Worm (Caenorhabditis elegans) whole organism, young adult: ENCODE results near the gene lips-17.

ENCODE experiments used
- D2030.7 ChIP-seq: fragments of 200-800 bp; sonication (Bioruptor generic); IDR thresholded peaks from 2 replicates; pipeline ENCODE4 v1.3.6; 2022; ENCODE audit warnings: missing genetic modification reagents, missing genetic modification characterization, missing compliant biosample characterization
- F23B12.7 ChIP-seq: sonication (generic microtip); optimal IDR thresholded peaks from 2 replicates; lab custom pipeline; 2017; ENCODE audit warnings: missing genetic modification characterization, mild to moderate bottlenecking, missing compliant biosample characterization, antibody characterized with exemption, moderate library complexity; ENCODE audit not compliant: insufficient read depth
- F57C9.4 ChIP-seq: sonication (generic microtip); optimal IDR thresholded peaks from 2 replicates; lab custom pipeline; 2017; ENCODE audit warnings: mild to moderate bottlenecking, missing genetic modification characterization, missing compliant biosample characterization
- Y53F4B.3 ChIP-seq: fragments of 200-800 bp; sonication (Bioruptor generic); IDR thresholded peaks from 2 replicates; pipeline ENCODE4 v1.3.6; 2022; ENCODE audit warnings: missing genetic modification reagents, missing genetic modification characterization, missing compliant biosample characterization
- Y67H2A.10 ChIP-seq: fragments of 200-800 bp; sonication (Bioruptor generic); conservative IDR thresholded peaks from 2 replicates; pipeline ENCODE4 v1.3.6; 2022; ENCODE audit warnings: missing genetic modification reagents, missing genetic modification characterization, missing compliant biosample characterization
- Y95B8A.8 ChIP-seq: fragments of 200-800 bp; sonication (Bioruptor generic); IDR thresholded peaks from 2 replicates; pipeline ENCODE4 v1.3.6; 2022; ENCODE audit warnings: missing genetic modification reagents, missing genetic modification characterization, missing compliant biosample characterization
- ZK185.1 ChIP-seq: sonication (generic microtip); optimal IDR thresholded peaks from 2 replicates; lab custom pipeline; 2016; ENCODE audit warnings: mild to moderate bottlenecking, missing genetic modification characterization, missing compliant biosample characterization; ENCODE audit not compliant: poor library complexity, severe bottlenecking
- akir-1 ChIP-seq: fragments of 200-800 bp; sonication (Bioruptor generic); optimal IDR thresholded peaks from 2 replicates; lab custom pipeline; 2018; ENCODE audit warnings: mild to moderate bottlenecking, missing genetic modification characterization, moderate library complexity, missing compliant biosample characterization
- ama-1 ChIP-seq, 3 experiments: fragments of 150-350 bp in 1 of 3; sonication (generic microtip) in 2 of 3; optimal IDR thresholded peaks; 2 replicates each; lab custom pipeline; 2014 to 2018; ENCODE audit warnings: missing biosample characterization in 2 of 3, missing genetic modification characterization in 2 of 3, missing genetic modification reagents in 2 of 3
- aptf-2 ChIP-seq: fragments of 200-800 bp; sonication (Bioruptor generic); conservative IDR thresholded peaks from 2 replicates; pipeline ENCODE4 v1.3.6; 2022; ENCODE audit warnings: missing genetic modification reagents, missing genetic modification characterization, missing compliant biosample characterization
- atf-7 ChIP-seq: sonication (generic microtip); optimal IDR thresholded peaks from 2 replicates; lab custom pipeline; 2017; ENCODE audit warnings: mild to moderate bottlenecking, missing genetic modification characterization, missing compliant biosample characterization
- attf-6 ChIP-seq: fragments of 200-800 bp; sonication (Bioruptor generic); IDR thresholded peaks from 2 replicates; pipeline ENCODE4 v1.3.6; 2022; ENCODE audit warnings: missing genetic modification reagents, missing genetic modification characterization, missing compliant biosample characterization
- ceh-100 ChIP-seq: fragments of 200-800 bp; sonication (Bioruptor generic); IDR thresholded peaks from 2 replicates; pipeline ENCODE4 v1.3.6; 2022; ENCODE audit warnings: missing genetic modification reagents, missing genetic modification characterization, missing compliant biosample characterization
- ceh-91 ChIP-seq: fragments of 200-800 bp; sonication (Bioruptor generic); IDR thresholded peaks from 2 replicates; pipeline ENCODE4 v1.3.6; 2022; ENCODE audit warnings: missing genetic modification reagents, missing genetic modification characterization, missing compliant biosample characterization
- chd-7 ChIP-seq: sonication (generic microtip); optimal IDR thresholded peaks from 2 replicates; lab custom pipeline; 2016; ENCODE audit warnings: mild to moderate bottlenecking, missing genetic modification characterization, moderate library complexity, missing compliant biosample characterization
- die-1 ChIP-seq: sonication (generic microtip); optimal IDR thresholded peaks from 2 replicates; lab custom pipeline; 2016; ENCODE audit warnings: missing genotype, mild to moderate bottlenecking, missing genetic modification characterization, missing compliant biosample characterization
- dpl-1 ChIP-seq: fragments of 150-350 bp; optimal IDR thresholded peaks from 2 replicates; lab custom pipeline; 2014; ENCODE audit warnings: missing biosample characterization, missing genetic modification reagents, missing genetic modification characterization
- ekl-4 ChIP-seq: fragments of 200-800 bp; sonication (Bioruptor generic); IDR thresholded peaks from 2 replicates; pipeline ENCODE4 v1.3.6; 2022; ENCODE audit warnings: missing genetic modification reagents, missing genetic modification characterization, missing compliant biosample characterization
- hlh-26 ChIP-seq: fragments of 200-800 bp; sonication (Bioruptor generic); conservative IDR thresholded peaks from 2 replicates; pipeline ENCODE4 v1.3.6; 2022; ENCODE audit warnings: missing genetic modification reagents, missing genetic modification characterization, missing compliant biosample characterization
- hmg-20 ChIP-seq: fragments of 200-800 bp; sonication (Bioruptor generic); IDR thresholded peaks from 2 replicates; pipeline ENCODE4 v1.3.6; 2022; ENCODE audit warnings: missing genetic modification reagents, missing genetic modification characterization, missing compliant biosample characterization
- let-526 ChIP-seq: fragments of 200-800 bp; sonication (Bioruptor generic); IDR thresholded peaks from 2 replicates; pipeline ENCODE4 v1.3.6; 2022; ENCODE audit warnings: missing genetic modification reagents, missing genetic modification characterization, missing compliant biosample characterization
- lir-1 ChIP-seq: fragments of 200-800 bp; sonication (Bioruptor generic); conservative IDR thresholded peaks from 2 replicates; pipeline ENCODE4 v1.3.6; 2022; ENCODE audit warnings: missing genetic modification reagents, missing genetic modification characterization, missing compliant biosample characterization
- lsy-27 ChIP-seq: sonication (generic microtip); optimal IDR thresholded peaks from 2 replicates; lab custom pipeline; 2017; ENCODE audit warnings: missing genetic modification characterization, mild to moderate bottlenecking, missing compliant biosample characterization, antibody characterized with exemption, missing genotype, borderline replicate concordance; ENCODE audit not compliant: insufficient read depth
- mel-28 ChIP-seq: sonication (generic microtip); optimal IDR thresholded peaks from 2 replicates; lab custom pipeline; 2016; ENCODE audit warnings: borderline replicate concordance, mild to moderate bottlenecking, missing genetic modification characterization, missing compliant biosample characterization
- nfya-1 ChIP-seq: sonication (generic microtip); optimal IDR thresholded peaks from 2 replicates; lab custom pipeline; 2017; ENCODE audit warnings: antibody characterized with exemption, missing compliant biosample characterization, missing genetic modification characterization, borderline replicate concordance; ENCODE audit not compliant: insufficient read depth
- nfya-2 ChIP-seq: fragments of 200-800 bp; sonication (Bioruptor generic); IDR thresholded peaks from 2 replicates; pipeline ENCODE4 v1.3.6; 2022; ENCODE audit warnings: missing genetic modification reagents, missing genetic modification characterization, missing compliant biosample characterization
- nhr-120 ChIP-seq: fragments of 200-800 bp; sonication (Bioruptor generic); IDR thresholded peaks from 2 replicates; pipeline ENCODE4 v1.3.6; 2022; ENCODE audit warnings: missing genetic modification characterization, missing compliant biosample characterization
- pha-4 ChIP-seq: fragments of 150-350 bp; sonication (generic microtip); optimal IDR thresholded peaks from 2 replicates; lab custom pipeline; 2014; ENCODE audit warnings: missing biosample characterization, missing genetic modification reagents, missing genetic modification characterization
- rec-8 ChIP-seq, 2 experiments: sonication (generic microtip); optimal IDR thresholded peaks; 2 replicates each; lab custom pipeline; 2016; ENCODE audit warnings: mild to moderate bottlenecking in 2 of 2, missing genetic modification characterization in 2 of 2, missing genetic modification reagents in 2 of 2, missing genotype in 2 of 2, missing biosample characterization in 1 of 2, missing compliant biosample characterization in 1 of 2, moderate library complexity in 1 of 2
- rpc-1 ChIP-seq, 2 experiments: fragments of 150-350 bp in 1 of 2; sonication (generic microtip) in 1 of 2; optimal IDR thresholded peaks; 2 replicates each; lab custom pipeline; 2014 to 2018; ENCODE audit warnings: missing biosample characterization in 1 of 2, missing genetic modification characterization in 1 of 2, missing genetic modification reagents in 1 of 2, missing genotype in 1 of 2
- sea-2 ChIP-seq: fragments of 200-800 bp; sonication (Bioruptor generic); IDR thresholded peaks from 2 replicates; pipeline ENCODE4 v1.3.6; 2022; ENCODE audit warnings: missing genetic modification characterization, missing compliant biosample characterization
- snpc-1.1 ChIP-seq: sonication (generic microtip); optimal IDR thresholded peaks from 2 replicates; lab custom pipeline; 2017; ENCODE audit warnings: missing genetic modification characterization, mild to moderate bottlenecking, missing compliant biosample characterization, antibody characterized with exemption, moderate library complexity, missing genotype, missing genetic modification reagents; ENCODE audit not compliant: insufficient read depth
- snpc-1.3 ChIP-seq: sonication (generic microtip); optimal IDR thresholded peaks from 2 replicates; lab custom pipeline; 2017; ENCODE audit warnings: missing genetic modification characterization, mild to moderate bottlenecking, missing compliant biosample characterization, antibody characterized with exemption, moderate library complexity, missing genotype, missing genetic modification reagents; ENCODE audit not compliant: insufficient read depth
- snpc-4 ChIP-seq, 5 experiments: fragments of 150-350 bp in 1 of 5; sonication (generic microtip) in 4 of 5; optimal IDR thresholded peaks; 2 replicates each; lab custom pipeline; 2014 to 2018; ENCODE audit warnings: missing genetic modification characterization in 5 of 5, missing biosample characterization in 3 of 5, antibody characterized with exemption in 2 of 5, mild to moderate bottlenecking in 2 of 5, missing compliant biosample characterization in 2 of 5, missing genotype in 2 of 5, moderate library complexity in 2 of 5, missing genetic modification reagents in 1 of 5
- sptf-2 ChIP-seq: fragments of 200-800 bp; sonication (Bioruptor generic); optimal IDR thresholded peaks from 2 replicates; lab custom pipeline; 2018; ENCODE audit warnings: mild to moderate bottlenecking, missing genetic modification characterization, missing compliant biosample characterization
- zim-3 ChIP-seq: sonication (generic microtip); optimal IDR thresholded peaks from 2 replicates; lab custom pipeline; 2017; ENCODE audit warnings: mild to moderate bottlenecking, missing genetic modification characterization, moderate library complexity, missing compliant biosample characterization
- ztf-22 ChIP-seq: fragments of 200-800 bp; sonication (Bioruptor generic); optimal IDR thresholded peaks from 2 replicates; lab custom pipeline; 2018; ENCODE audit warnings: mild to moderate bottlenecking, missing genetic modification characterization, moderate library complexity, missing compliant biosample characterization
- ztf-28 ChIP-seq: fragments of 200-800 bp; sonication (Bioruptor generic); IDR thresholded peaks from 2 replicates; pipeline ENCODE4 v1.3.6; 2022; ENCODE audit warnings: missing genetic modification reagents, missing genetic modification characterization, missing compliant biosample characterization

Gene lips-17

ce11 chrII:7561494-7561893 lies 46.6 kb upstream of the lips-17 start, which contains the start of the genes ZK1290.11 and ZK1290.1:
TSS of gene ZK1290.11 (minus strand) at chrII:7561594.
TSS of gene ZK1290.1 (plus strand) at chrII:7561764.
- TF ChIP-seq nfya-1 (no peak), ztf-22 (no peak)

- TF ChIP-seq nfya-2 (GFP tag; lab: Robert Waterston, UW) (no peak), Y53F4B.3 (GFP tag; lab: Robert Waterston, UW) (no peak), hlh-26 (GFP tag; lab: Robert Waterston, UW) (no peak), lir-1 (GFP tag; lab: Robert Waterston, UW) (no peak), ekl-4 (GFP tag; lab: Robert Waterston, UW) (no peak), die-1 (tag; lab: Kevin White, UChicago) (no peak), nhr-120 (GFP tag; lab: Robert Waterston, UW) (no peak), lsy-27 (tag; lab: Kevin White, UChicago) (no peak), ceh-91 (GFP tag; lab: Robert Waterston, UW) (no peak), dpl-1 (GFP tag; lab: Kevin White, UChicago) (no peak), pha-4 (tag; lab: Kevin White, UChicago) (no peak), akir-1 (GFP tag; lab: Kevin White, UChicago) (no peak), ztf-28 (GFP tag; lab: Robert Waterston, UW) (no peak), snpc-4 (GFP tag; optimal IDR thresholded peaks at IDR 0.05; lab: Kevin White, UChicago) (no peak), snpc-4 (tag; optimal IDR thresholded peaks at IDR 0.05; lab: Kevin White, UChicago) (no peak), rpc-1 (optimal IDR thresholded peaks at IDR 0.05; lab: Kevin White, UChicago) (no peak), rpc-1 (tag; optimal IDR thresholded peaks at IDR 0.05; lab: Kevin White, UChicago) (no peak), snpc-1.1 (tag; lab: Kevin White, UChicago) (no peak), let-526 (GFP tag; lab: Robert Waterston, UW) (no peak), Y95B8A.8 (GFP tag; lab: Robert Waterston, UW) (no peak), zim-3 (tag; lab: Kevin White, UChicago) (no peak)
Observed at ce11 chrII:7562616-7563015, 45.4 kb upstream of the lips-17 start.

DNA sequence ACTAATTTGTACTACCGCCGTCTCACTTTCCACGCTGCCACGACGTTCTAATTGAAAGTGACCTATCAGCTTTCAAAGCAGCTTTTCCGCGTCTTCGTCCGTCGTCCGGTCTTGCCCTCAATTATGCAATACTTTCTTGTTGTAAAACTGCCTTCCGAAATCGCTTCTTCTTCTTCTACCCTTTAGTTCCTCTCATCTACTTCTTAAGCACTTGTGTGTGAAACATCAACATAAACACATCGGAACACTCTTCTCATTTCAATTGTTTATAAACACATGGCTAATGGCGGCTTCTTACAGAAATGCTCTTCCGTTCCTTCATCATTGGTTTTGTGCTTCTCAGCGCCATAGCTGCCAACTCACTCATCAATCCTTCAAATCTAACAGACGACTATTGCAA lies 37.7 kb upstream of the lips-17 start, which contains the start of gene F35D2.3:
F35D2.3 (plus strand) TSS at position 301 of the 400 bp plus-strand sequence.
- no peak for TF ChIP-seq ZK185.1 (tag; lab: Kevin White, UChicago)
- TF ChIP-seq sea-2 (GFP tag; lab: Robert Waterston, UW): no peak
- no peak for TF ChIP-seq Y67H2A.10 (GFP tag; lab: Robert Waterston, UW)
- no peak for TF ChIP-seq F23B12.7
- TF ChIP-seq snpc-1.3: no peak
- no peak for TF ChIP-seq hmg-20
- no peak for TF ChIP-seq F57C9.4 (tag; lab: Kevin White, UChicago)
- no peak for TF ChIP-seq attf-6 (GFP tag; lab: Robert Waterston, UW)
- no peak for TF ChIP-seq aptf-2 (GFP tag; lab: Robert Waterston, UW)
- no peak for TF ChIP-seq nfya-1
- TF ChIP-seq sptf-2 (GFP tag; lab: Kevin White, UChicago): no peak
- no peak for TF ChIP-seq ama-1 (optimal IDR thresholded peaks at IDR 0.05; lab: Kevin White, UChicago)
- TF ChIP-seq ama-1 (GFP tag; optimal IDR thresholded peaks at IDR 0.05; lab: Kevin White, UChicago): no peak
- TF ChIP-seq Y53F4B.3 (GFP tag; lab: Robert Waterston, UW): no peak
- TF ChIP-seq nhr-120 (GFP tag; lab: Robert Waterston, UW): no peak
- TF ChIP-seq chd-7 (tag; lab: Kevin White, UChicago): no peak
- no peak for TF ChIP-seq rec-8 (tag; optimal IDR thresholded peaks at IDR 0.05; lab: Kevin White, UChicago)
- TF ChIP-seq mel-28 (tag; lab: Kevin White, UChicago): no peak
- no peak for TF ChIP-seq atf-7 (tag; lab: Kevin White, UChicago)
- no peak for TF ChIP-seq D2030.7 (GFP tag; lab: Robert Waterston, UW)
- TF ChIP-seq ceh-100 (GFP tag; lab: Robert Waterston, UW): no peak
